Fruit fly (Drosophila melanogaster) whole organism, pupa: ENCODE results near the gene CG6961.

Source experiments
- CG10348 ChIP-seq: fragments of 200-800 bp; sonication (Bioruptor generic); IDR thresholded peaks from 2 replicates; pipeline ENCODE4 v1.3.6; 2022; ENCODE audit warnings: missing biosample characterization, missing genetic modification characterization
- CG12605 ChIP-seq: fragments of 200-800 bp; sonication (Bioruptor generic); IDR thresholded peaks from 2 replicates; pipeline ENCODE4 v1.3.6; 2022; ENCODE audit warnings: missing biosample characterization, missing genetic modification characterization
- CG13204 ChIP-seq: fragments of 200-800 bp; sonication (Bioruptor generic); optimal IDR thresholded peaks from 2 replicates; lab custom pipeline; 2018; ENCODE audit warnings: missing biosample characterization, mild to moderate bottlenecking, missing genetic modification characterization, moderate library complexity
- CG14655 ChIP-seq: fragments of 200-800 bp; sonication (Bioruptor generic); optimal IDR thresholded peaks from 3 replicates; lab custom pipeline; 2017; ENCODE audit warnings: mild to moderate bottlenecking, missing biosample characterization, missing genetic modification reagents, missing genetic modification characterization
- CG15710 ChIP-seq: fragments of 200-800 bp; sonication (Bioruptor generic); optimal IDR thresholded peaks from 2 replicates; lab custom pipeline; 2018; ENCODE audit warnings: missing biosample characterization, mild to moderate bottlenecking, missing genetic modification characterization, moderate library complexity
- CG17806 ChIP-seq: fragments of 200-800 bp; sonication (Bioruptor generic); optimal IDR thresholded peaks from 2 replicates; lab custom pipeline; 2018; ENCODE audit warnings: missing biosample characterization, mild to moderate bottlenecking, missing genetic modification characterization, moderate library complexity
- CG32121 ChIP-seq: fragments of 200-800 bp; sonication (Bioruptor generic); IDR thresholded peaks from 2 replicates; pipeline ENCODE4 v1.3.6; 2022; ENCODE audit warnings: missing biosample characterization, missing genetic modification characterization
- CG34367 ChIP-seq: fragments of 200-800 bp; sonication (Bioruptor generic); optimal IDR thresholded peaks from 2 replicates; lab custom pipeline; 2018; ENCODE audit warnings: missing biosample characterization, mild to moderate bottlenecking, missing genetic modification characterization
- CG4496 ChIP-seq: fragments of 200-800 bp; sonication (Bioruptor generic); IDR thresholded peaks from 3 replicates; pipeline ENCODE4 v1.3.6; 2022; ENCODE audit warnings: missing biosample characterization, missing genetic modification characterization
- CG8159 ChIP-seq: fragments of 200-800 bp; sonication (Bioruptor generic); optimal IDR thresholded peaks from 3 replicates; lab custom pipeline; 2018; ENCODE audit warnings: missing biosample characterization, mild to moderate bottlenecking, missing genetic modification characterization, moderate library complexity
- CG8301 ChIP-seq: fragments of 200-800 bp; sonication (Bioruptor generic); optimal IDR thresholded peaks from 2 replicates; lab custom pipeline; 2018; ENCODE audit warnings: missing biosample characterization, mild to moderate bottlenecking, missing genetic modification characterization
- CG9948 ChIP-seq: fragments of 200-800 bp; sonication (Bioruptor generic); optimal IDR thresholded peaks from 2 replicates; lab custom pipeline; 2018; ENCODE audit warnings: missing biosample characterization, mild to moderate bottlenecking, missing genetic modification characterization, moderate library complexity
- D1 ChIP-seq: fragments of 200-800 bp; sonication (Bioruptor generic); optimal IDR thresholded peaks from 2 replicates; lab custom pipeline; 2018; ENCODE audit warnings: missing biosample characterization, mild to moderate bottlenecking, missing genetic modification characterization, moderate library complexity
- EcR ChIP-seq: fragments of 200-800 bp; sonication (Bioruptor generic); optimal IDR thresholded peaks from 3 replicates; lab custom pipeline; 2019; ENCODE audit warnings: missing biosample characterization, missing genetic modification characterization, mild to moderate bottlenecking, moderate library complexity, missing genetic modification reagents
- Ets98B ChIP-seq: fragments of 200-800 bp; sonication (Bioruptor generic); IDR thresholded peaks from 2 replicates; pipeline ENCODE4 v1.3.6; 2022; ENCODE audit warnings: missing biosample characterization, missing genetic modification characterization
- Pif1A ChIP-seq: fragments of 200-800 bp; sonication (Bioruptor generic); optimal IDR thresholded peaks from 3 replicates; lab custom pipeline; 2016; ENCODE audit warnings: missing biosample characterization, missing genetic modification characterization
- Pif1B ChIP-seq: fragments of 200-800 bp; sonication (Bioruptor generic); optimal IDR thresholded peaks from 3 replicates; lab custom pipeline; 2016; ENCODE audit warnings: missing biosample characterization, missing genetic modification characterization
- Snoo ChIP-seq: fragments of 200-800 bp; sonication (Bioruptor generic); optimal IDR thresholded peaks from 3 replicates; lab custom pipeline; 2017; ENCODE audit warnings: missing biosample characterization, mild to moderate bottlenecking, missing genetic modification characterization, inconsistent platforms
- fd96Ca ChIP-seq: fragments of 200-800 bp; sonication (Bioruptor generic); IDR thresholded peaks from 3 replicates; pipeline ENCODE4 v1.3.6; 2022; ENCODE audit warnings: missing biosample characterization, missing genetic modification characterization
- gl ChIP-seq: fragments of 200-800 bp; sonication (Bioruptor generic); optimal IDR thresholded peaks from 2 replicates; lab custom pipeline; 2018; ENCODE audit warnings: missing biosample characterization, mild to moderate bottlenecking, missing genetic modification characterization
- rn ChIP-seq: fragments of 200-800 bp; sonication (Bioruptor generic); IDR thresholded peaks from 2 replicates; pipeline ENCODE4 v1.3.6; 2022; ENCODE audit warnings: missing biosample characterization, missing genetic modification characterization

CG6961 gene

dm6 chrX:18771995-18772394 is 16.0 kb downstream of the CG6961 start:
- TF ChIP-seq CG34367 (tag; lab: Kevin White, UChicago) (no peak), CG4496 (GFP tag; lab: Robert Waterston, UW) (peak; percentile 61; the same call in 2 of the 3 replicates)

- TF ChIP-seq CG4496 (GFP tag; lab: Robert Waterston, UW) (no peak), CG13204 (GFP tag; lab: Kevin White, UChicago) (no peak), CG9948 (tag; lab: Kevin White, UChicago) (no peak), CG8159 (tag; lab: Kevin White, UChicago) (no peak), Pif1A (GFP tag; lab: Kevin White, UChicago) (no peak), CG34367 (tag; lab: Kevin White, UChicago) (no peak), EcR (GFP tag; lab: Kevin White, UChicago) (no peak), gl (no peak), CG12605 (GFP tag; lab: Robert Waterston, UW) (no peak), CG15710 (tag; lab: Kevin White, UChicago) (no peak), CG14655 (GFP tag; lab: Kevin White, UChicago) (no peak)
These were observed 16.7 kb downstream of the CG6961 start for dm6 chrX:18771356-18771755.

DNA sequence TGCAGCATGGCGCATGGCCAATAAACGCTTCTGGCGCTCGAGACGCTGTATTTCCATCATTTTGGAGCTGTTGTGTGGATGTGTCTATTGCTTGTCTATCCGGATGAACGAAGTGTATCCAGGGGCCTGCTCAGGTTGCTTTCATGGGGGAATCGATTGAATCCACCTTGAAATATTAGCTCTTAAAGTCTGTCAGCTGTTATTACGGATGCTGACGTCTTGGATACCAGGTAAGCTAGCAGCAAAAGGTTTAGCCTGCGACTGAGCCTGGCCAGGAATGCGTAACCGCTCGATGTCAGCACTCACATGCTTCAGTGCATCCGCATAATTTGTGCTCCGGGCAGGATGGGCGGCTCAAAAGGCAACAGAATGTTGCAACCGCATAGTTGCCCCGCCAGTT is 39.8 kb downstream of the CG6961 start, which contains the start of gene CG12609:
Gene CG12609 (minus strand): TSS at position 101 of the 400 bp plus-strand sequence.
- TF ChIP-seq CG9948 (tag; lab: Kevin White, UChicago) (no peak), CG10348 (GFP tag; lab: Robert Waterston, UW) (no peak), rn (GFP tag; lab: Robert Waterston, UW) (no peak), CG4496 (GFP tag; lab: Robert Waterston, UW) (no peak), CG8159 (tag; lab: Kevin White, UChicago) (no peak), CG17806 (tag; lab: Kevin White, UChicago) (no peak), CG8301 (no peak), CG34367 (tag; lab: Kevin White, UChicago) (no peak)

- TF ChIP-seq D1 (tag; lab: Kevin White, UChicago) (no peak), CG32121 (GFP tag; lab: Robert Waterston, UW) (no peak), CG12605 (GFP tag; lab: Robert Waterston, UW) (no peak), CG8159 (tag; lab: Kevin White, UChicago) (no peak), EcR (GFP tag; lab: Kevin White, UChicago) (no peak), CG9948 (tag; lab: Kevin White, UChicago) (no peak), CG15710 (tag; lab: Kevin White, UChicago) (no peak), fd96Ca (GFP tag; lab: Robert Waterston, UW) (no peak), CG34367 (tag; lab: Kevin White, UChicago) (no peak), CG10348 (GFP tag; lab: Robert Waterston, UW) (no peak), Pif1B (GFP tag; lab: Kevin White, UChicago) (no peak), rn (GFP tag; lab: Robert Waterston, UW) (no peak), Ets98B (GFP tag; lab: Robert Waterston, UW) (no peak), CG17806 (tag; lab: Kevin White, UChicago) (no peak), CG4496 (GFP tag; lab: Robert Waterston, UW) (no peak), Snoo (no peak)
These were observed 48.2 kb downstream of the CG6961 start, which contains the start of gene CG6873 for dm6 chrX:18739795-18740194. Gene CG6873 (minus strand): TSS chrX:18739895.
